Worm (Caenorhabditis elegans) whole organism, L4 larva: ENCODE measurements around the gene xpo-1.

ENCODE experiments used
- D1046.2 ChIP-seq: fragments of 200-800 bp; sonication (Bioruptor generic); IDR thresholded peaks from 2 replicates; pipeline ENCODE4 v1.3.6; 2022; ENCODE audit warnings: missing genetic modification characterization, missing compliant biosample characterization
- F10B5.3 ChIP-seq: sonication (generic microtip); optimal IDR thresholded peaks from 2 replicates; lab custom pipeline; 2016; ENCODE audit warnings: mild to moderate bottlenecking, missing genetic modification characterization, missing compliant biosample characterization
- F26F4.8 ChIP-seq: fragments of 200-800 bp; sonication (Bioruptor generic); conservative IDR thresholded peaks from 2 replicates; pipeline ENCODE4 v1.3.6; 2022; ENCODE audit warnings: missing genetic modification characterization, missing compliant biosample characterization
- Y105C5A.15 ChIP-seq: fragments of 200-800 bp; sonication (Bioruptor generic); IDR thresholded peaks from 2 replicates; pipeline ENCODE4 v1.3.6; 2022; ENCODE audit warnings: missing genetic modification characterization, missing compliant biosample characterization
- Y48G9A.11 ChIP-seq: fragments of 200-800 bp; sonication (Bioruptor generic); IDR thresholded peaks from 2 replicates; pipeline ENCODE4 v1.3.6; 2022; ENCODE audit warnings: missing genetic modification reagents, missing genetic modification characterization, missing compliant biosample characterization
- ZK337.2 ChIP-seq: fragments of 200-800 bp; sonication (Bioruptor generic); IDR thresholded peaks from 2 replicates; pipeline ENCODE4 v1.3.6; 2022; ENCODE audit warnings: missing genetic modification reagents, missing genetic modification characterization, missing compliant biosample characterization
- ZK546.5 ChIP-seq, 2 experiments: sonication (generic microtip); optimal IDR thresholded peaks; 2 replicates each; lab custom pipeline; 2017; ENCODE audit warnings: missing biosample characterization in 2 of 2, missing genetic modification characterization in 2 of 2
- attf-4 ChIP-seq: sonication (generic microtip); optimal IDR thresholded peaks from 3 replicates; lab custom pipeline; 2017; ENCODE audit warnings: missing biosample characterization, missing genetic modification characterization
- ceh-20 ChIP-seq: fragments of 200-800 bp; sonication (Bioruptor generic); IDR thresholded peaks from 2 replicates; pipeline ENCODE4 v1.3.6; 2022; ENCODE audit warnings: missing genetic modification reagents, missing genetic modification characterization, missing compliant biosample characterization
- ceh-44 ChIP-seq: fragments of 200-800 bp; sonication (Bioruptor generic); IDR thresholded peaks from 2 replicates; pipeline ENCODE4 v1.3.6; 2022; ENCODE audit warnings: missing genetic modification reagents, missing genetic modification characterization, missing compliant biosample characterization
- ctbp-1 ChIP-seq: fragments of 200-800 bp; sonication (Bioruptor generic); IDR thresholded peaks from 2 replicates; pipeline ENCODE4 v1.3.6; 2022; ENCODE audit warnings: missing genetic modification reagents, missing genetic modification characterization, missing compliant biosample characterization
- daf-16 ChIP-seq, 3 experiments: sonication (generic microtip); optimal IDR thresholded peaks; 2 replicates each; lab custom pipeline; 2016 to 2017; ENCODE audit warnings: missing genetic modification characterization in 3 of 3, missing genetic modification reagents in 3 of 3, mild to moderate bottlenecking in 2 of 3, missing compliant biosample characterization in 2 of 3, missing biosample characterization in 1 of 3, moderate library complexity in 1 of 3
- daf-8 ChIP-seq: fragments of 200-800 bp; sonication (Bioruptor generic); IDR thresholded peaks from 2 replicates; pipeline ENCODE4 v1.3.6; 2022; ENCODE audit warnings: missing genetic modification characterization, missing compliant biosample characterization
- duxl-1 ChIP-seq: sonication (generic microtip); optimal IDR thresholded peaks from 2 replicates; lab custom pipeline; 2016; ENCODE audit warnings: mild to moderate bottlenecking, missing genetic modification characterization, moderate library complexity, missing compliant biosample characterization; ENCODE audit not compliant: poor library complexity
- egl-27 ChIP-seq: sonication (generic microtip); optimal IDR thresholded peaks from 3 replicates; lab custom pipeline; 2017; ENCODE audit warnings: missing biosample characterization, missing genetic modification reagents, missing genetic modification characterization
- fkh-10 ChIP-seq: fragments of 150-350 bp; optimal IDR thresholded peaks from 2 replicates; lab custom pipeline; 2014; ENCODE audit warnings: missing biosample characterization, missing genetic modification reagents, missing genetic modification characterization
- hif-1 ChIP-seq, 2 experiments: sonication (generic microtip); optimal IDR thresholded peaks; 2 replicates each; lab custom pipeline; 2016 to 2017; ENCODE audit warnings: missing compliant biosample characterization in 2 of 2, missing genetic modification characterization in 2 of 2, missing genetic modification reagents in 2 of 2, missing genotype in 2 of 2, mild to moderate bottlenecking in 1 of 2
- hlh-11 ChIP-seq: fragments of 200-800 bp; sonication (Bioruptor generic); optimal IDR thresholded peaks from 2 replicates; lab custom pipeline; 2018; ENCODE audit warnings: mild to moderate bottlenecking, missing genetic modification characterization, missing compliant biosample characterization
- hmg-1.1 ChIP-seq: fragments of 200-800 bp; sonication (Bioruptor generic); IDR thresholded peaks from 2 replicates; pipeline ENCODE4 v1.3.6; 2022; ENCODE audit warnings: missing genetic modification reagents, missing genetic modification characterization, missing compliant biosample characterization
- lim-7 ChIP-seq: fragments of 200-800 bp; sonication (Bioruptor generic); IDR thresholded peaks from 2 replicates; pipeline ENCODE4 v1.3.6; 2022; ENCODE audit warnings: missing genetic modification characterization, missing compliant biosample characterization
- lin-15B ChIP-seq: fragments of 150-350 bp; sonication (generic microtip); optimal IDR thresholded peaks from 3 replicates; lab custom pipeline; 2014; ENCODE audit warnings: missing biosample characterization, missing genetic modification characterization
- lir-3 ChIP-seq: sonication (generic microtip); optimal IDR thresholded peaks from 2 replicates; lab custom pipeline; 2016; ENCODE audit warnings: mild to moderate bottlenecking, missing genetic modification characterization, missing compliant biosample characterization
- madf-9 ChIP-seq: fragments of 200-800 bp; sonication (Bioruptor generic); conservative IDR thresholded peaks from 2 replicates; pipeline ENCODE4 v1.3.6; 2022; ENCODE audit warnings: missing genetic modification reagents, missing genetic modification characterization, missing compliant biosample characterization
- mes-2 ChIP-seq: sonication (generic microtip); optimal IDR thresholded peaks from 2 replicates; lab custom pipeline; 2016; ENCODE audit warnings: missing genotype, mild to moderate bottlenecking, missing genetic modification characterization, missing compliant biosample characterization; ENCODE audit not compliant: poor library complexity, severe bottlenecking
- mxl-3 ChIP-seq: fragments of 200-800 bp; sonication (Bioruptor generic); optimal IDR thresholded peaks from 2 replicates; lab custom pipeline; 2018; ENCODE audit warnings: mild to moderate bottlenecking, missing genetic modification characterization, missing compliant biosample characterization
- nhr-11 ChIP-seq: fragments of 150-350 bp; optimal IDR thresholded peaks from 2 replicates; lab custom pipeline; 2014; ENCODE audit warnings: missing biosample characterization, missing genetic modification characterization
- nhr-25 ChIP-seq: sonication (generic microtip); optimal IDR thresholded peaks from 2 replicates; lab custom pipeline; 2017; ENCODE audit warnings: missing genetic modification characterization, mild to moderate bottlenecking, missing compliant biosample characterization, antibody characterized with exemption, moderate library complexity, borderline replicate concordance; ENCODE audit not compliant: insufficient read depth
- nhr-28 ChIP-seq: fragments of 150-350 bp; optimal IDR thresholded peaks from 2 replicates; lab custom pipeline; 2014; ENCODE audit warnings: missing biosample characterization, missing genetic modification characterization
- nhr-41 ChIP-seq: fragments of 200-800 bp; sonication (Bioruptor generic); IDR thresholded peaks from 2 replicates; pipeline ENCODE4 v1.3.6; 2022; ENCODE audit warnings: missing genetic modification reagents, missing genetic modification characterization, missing compliant biosample characterization
- nhr-42 ChIP-seq: fragments of 200-800 bp; sonication (Bioruptor generic); IDR thresholded peaks from 2 replicates; pipeline ENCODE4 v1.3.6; 2022; ENCODE audit warnings: missing genetic modification characterization, missing compliant biosample characterization
- nhr-48 ChIP-seq: sonication (generic microtip); optimal IDR thresholded peaks from 2 replicates; lab custom pipeline; 2016; ENCODE audit warnings: mild to moderate bottlenecking, missing genetic modification characterization, missing compliant biosample characterization
- pha-4 ChIP-seq, 2 experiments: fragments of 150-350 bp in 1 of 2; fragments of 200-800 bp in 1 of 2; sonication (Bioruptor generic) in 1 of 2; IDR thresholded peaks in 1 of 2; optimal IDR thresholded peaks in 1 of 2; 2 replicates each; pipeline versions ENCODE4 v1.3.6 to Lab custom; 2014 to 2022; ENCODE audit warnings: missing genetic modification characterization in 2 of 2, missing genetic modification reagents in 2 of 2, missing biosample characterization in 1 of 2, missing compliant biosample characterization in 1 of 2
- php-3 ChIP-seq: fragments of 200-800 bp; sonication (Bioruptor generic); IDR thresholded peaks from 2 replicates; pipeline ENCODE4 v1.3.6; 2022; ENCODE audit warnings: missing genetic modification reagents, missing genetic modification characterization, missing compliant biosample characterization
- pqm-1 ChIP-seq: sonication (generic microtip); optimal IDR thresholded peaks from 2 replicates; lab custom pipeline; 2017; ENCODE audit warnings: missing biosample characterization, missing genetic modification characterization
- rbr-2 ChIP-seq: sonication (generic microtip); optimal IDR thresholded peaks from 2 replicates; lab custom pipeline; 2016; ENCODE audit warnings: missing genotype, missing genetic modification characterization, missing compliant biosample characterization
- snpc-4 ChIP-seq: fragments of 150-350 bp; optimal IDR thresholded peaks from 2 replicates; lab custom pipeline; 2014; ENCODE audit warnings: missing biosample characterization, missing genetic modification characterization
- tag-97 ChIP-seq: fragments of 200-800 bp; sonication (Bioruptor generic); IDR thresholded peaks from 2 replicates; pipeline ENCODE4 v1.3.6; 2022; ENCODE audit warnings: missing genetic modification characterization, missing compliant biosample characterization
- unc-130 ChIP-seq: sonication (generic microtip); optimal IDR thresholded peaks from 2 replicates; lab custom pipeline; 2016; ENCODE audit warnings: missing genetic modification reagents, missing genetic modification characterization, missing compliant biosample characterization
- unc-62 ChIP-seq, 3 experiments: fragments of 150-350 bp in 1 of 3; sonication (generic microtip); optimal IDR thresholded peaks in 2 of 3; peaks in 1 of 3; 1 replicate in 1 of 3; 2 replicates in 2 of 3; lab custom pipeline; 2014 to 2017; ENCODE audit warnings: missing biosample characterization in 3 of 3, missing genetic modification characterization in 3 of 3, missing genetic modification reagents in 3 of 3, missing genotype in 1 of 3
- zfp-2 ChIP-seq: sonication (generic microtip); optimal IDR thresholded peaks from 2 replicates; lab custom pipeline; 2016; ENCODE audit warnings: mild to moderate bottlenecking, missing genetic modification characterization, missing compliant biosample characterization
- zfp-3 ChIP-seq: fragments of 200-800 bp; sonication (Bioruptor generic); conservative IDR thresholded peaks from 2 replicates; pipeline ENCODE4 v1.3.6; 2022; ENCODE audit warnings: missing genetic modification reagents, missing genetic modification characterization, missing compliant biosample characterization
- zip-2 ChIP-seq: fragments of 150-350 bp; optimal IDR thresholded peaks from 2 replicates; lab custom pipeline; 2014; ENCODE audit warnings: missing biosample characterization, missing genetic modification characterization

Gene xpo-1

DNA sequence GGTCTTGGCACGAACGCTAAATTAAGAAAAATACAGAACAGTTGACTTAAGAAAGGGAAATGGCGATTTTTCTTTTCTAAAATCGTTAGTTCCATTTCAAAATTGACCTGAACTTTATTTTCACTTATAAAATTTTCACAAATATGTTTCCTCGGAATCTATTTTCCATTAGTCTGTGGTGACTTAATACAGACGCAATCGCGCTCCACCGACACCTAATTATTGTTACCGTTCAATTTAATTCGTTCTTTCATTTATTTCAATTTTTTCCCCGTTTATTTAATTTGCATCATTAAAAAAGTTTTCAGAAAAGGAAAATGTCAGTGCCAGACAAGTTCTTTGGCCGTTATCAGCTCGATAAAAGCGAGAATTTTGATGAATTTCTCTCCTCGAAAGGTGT, 15.4 kb downstream of the xpo-1 start, which contains the start of gene lbp-4 (continued):
- TF ChIP-seq F10B5.3 (tag; lab: Kevin White, UChicago) (no peak), egl-27 (tag; lab: Kevin White, UChicago) (no peak), nhr-25 (no peak), pha-4 (GFP tag; IDR thresholded peaks at IDR 0.05; lab: Robert Waterston, UW) (no peak), pha-4 (tag; optimal IDR thresholded peaks at IDR 0.05; lab: Kevin White, UChicago) (no peak), zfp-2 (tag; lab: Kevin White, UChicago) (no peak), zip-2 (tag; lab: Kevin White, UChicago) (no peak), D1046.2 (GFP tag; lab: Robert Waterston, UW) (no peak), ZK546.5 (tag; optimal IDR thresholded peaks at IDR 0.05; lab: Kevin White, UChicago) (no peak), pqm-1 (peak; percentile 56), hif-1 (tag; optimal IDR thresholded peaks at IDR 0.05; lab: Kevin White, UChicago) (peak in 1 of 2 experiments; percentile 46), php-3 (GFP tag; lab: Robert Waterston, UW) (no peak), mes-2 (peak; percentile 89), duxl-1 (tag; lab: Kevin White, UChicago) (no peak), Y48G9A.11 (GFP tag; lab: Robert Waterston, UW) (no peak), madf-9 (no peak), attf-4 (no peak), unc-130 (peak; percentile 15), unc-62 (GFP tag; optimal IDR thresholded peaks at IDR 0.05 in 1 of 2; lab: Kevin White, UChicago) (no peak), unc-62 (tag; optimal IDR thresholded peaks at IDR 0.05; lab: Kevin White, UChicago) (no peak), hmg-1.1 (GFP tag; lab: Robert Waterston, UW) (no peak), lim-7 (GFP tag; lab: Robert Waterston, UW) (no peak), ZK337.2 (GFP tag; lab: Robert Waterston, UW) (no peak), snpc-4 (no peak)

ce11 chrV:7822655-7823054, 17.8 kb downstream of the xpo-1 start:
- TF ChIP-seq Y105C5A.15 (no peak), unc-62 (GFP tag; optimal IDR thresholded peaks at IDR 0.05 in 1 of 2; lab: Kevin White, UChicago) (peak in 1 of 2 experiments; percentile 98), unc-62 (tag; optimal IDR thresholded peaks at IDR 0.05; lab: Kevin White, UChicago) (no peak), hlh-11 (peak; percentile 63), nhr-11 (tag; lab: Kevin White, UChicago) (peak; percentile 65), daf-16 (GFP tag; optimal IDR thresholded peaks at IDR 0.05; lab: Kevin White, UChicago) (peak in 1 of 2 experiments; percentile 74), daf-16 (tag; optimal IDR thresholded peaks at IDR 0.05; lab: Kevin White, UChicago) (no peak), ceh-44 (no peak), mxl-3 (GFP tag; lab: Kevin White, UChicago) (peak; percentile 71), fkh-10 (GFP tag; lab: Kevin White, UChicago) (no peak), ceh-20 (GFP tag; lab: Robert Waterston, UW) (peak; percentile 68; the same call in 1 of the 2 replicates)

- TF ChIP-seq daf-16 (GFP tag; optimal IDR thresholded peaks at IDR 0.05; lab: Kevin White, UChicago) (peak in 1 of 2 experiments; percentile 39), daf-16 (tag; optimal IDR thresholded peaks at IDR 0.05; lab: Kevin White, UChicago) (no peak), ZK546.5 (tag; optimal IDR thresholded peaks at IDR 0.05; lab: Kevin White, UChicago) (no peak), hlh-11 (peak; percentile 25), nhr-48 (no peak)
Observed at ce11 chrV:7824138-7824537, 19.3 kb downstream of the xpo-1 start.

ce11 chrV:7825836-7826235, 21.0 kb downstream of the xpo-1 start:
- TF ChIP-seq hmg-1.1 (GFP tag; lab: Robert Waterston, UW) (no peak), unc-62 (GFP tag; optimal IDR thresholded peaks at IDR 0.05 in 1 of 2; lab: Kevin White, UChicago) (peak in 1 of 2 experiments; percentile 62), unc-62 (tag; optimal IDR thresholded peaks at IDR 0.05; lab: Kevin White, UChicago) (no peak)

ce11 chrV:7826362-7826761, 21.5 kb downstream of the xpo-1 start:
- TF ChIP-seq nhr-28 (tag; lab: Kevin White, UChicago) (no peak), duxl-1 (tag; lab: Kevin White, UChicago) (no peak), egl-27 (tag; lab: Kevin White, UChicago) (no peak), ctbp-1 (GFP tag; lab: Robert Waterston, UW) (no peak), F26F4.8 (GFP tag; lab: Robert Waterston, UW) (no peak), mxl-3 (GFP tag; lab: Kevin White, UChicago) (no peak), rbr-2 (tag; lab: Kevin White, UChicago) (no peak), nhr-42 (GFP tag; lab: Robert Waterston, UW) (no peak), daf-8 (no peak), lin-15B (tag; lab: Kevin White, UChicago) (no peak), lir-3 (no peak), unc-130 (no peak), nhr-41 (no peak), hlh-11 (no peak), zfp-3 (GFP tag; lab: Robert Waterston, UW) (no peak), tag-97 (no peak)
